Worm (Caenorhabditis elegans) whole organism, L4 larva: ENCODE results near the gene flad-1.

Experiments
- F26F4.8 ChIP-seq: fragments of 200-800 bp; sonication (Bioruptor generic); conservative IDR thresholded peaks from 2 replicates; pipeline ENCODE4 v1.3.6; 2022; ENCODE audit warnings: missing genetic modification characterization, missing compliant biosample characterization
- F49E8.2 ChIP-seq: sonication (generic microtip); optimal IDR thresholded peaks from 2 replicates; lab custom pipeline; 2016; ENCODE audit warnings: missing compliant biosample characterization, mild to moderate bottlenecking, missing genetic modification characterization, borderline replicate concordance
- T26A8.4 ChIP-seq: fragments of 200-800 bp; sonication (Bioruptor generic); IDR thresholded peaks from 2 replicates; pipeline ENCODE4 v1.3.6; 2022; ENCODE audit warnings: missing genetic modification characterization, missing compliant biosample characterization
- aly-2 ChIP-seq: sonication (generic microtip); optimal IDR thresholded peaks from 2 replicates; lab custom pipeline; 2018; ENCODE audit warnings: missing biosample characterization, missing genetic modification characterization
- ceh-82 ChIP-seq: sonication (generic microtip); optimal IDR thresholded peaks from 2 replicates; lab custom pipeline; 2017; ENCODE audit warnings: missing biosample characterization, missing genetic modification characterization
- lin-13 ChIP-seq: fragments of 150-350 bp; optimal IDR thresholded peaks from 2 replicates; lab custom pipeline; 2014; ENCODE audit warnings: missing biosample characterization, missing genetic modification reagents, missing genetic modification characterization
- mdl-1 ChIP-seq, 2 experiments: fragments of 150-350 bp in 1 of 2; sonication (generic microtip) in 1 of 2; optimal IDR thresholded peaks; 2 replicates each; lab custom pipeline; 2014 to 2017; ENCODE audit warnings: missing biosample characterization in 2 of 2, missing genetic modification characterization in 2 of 2
- mep-1 ChIP-seq: fragments of 150-350 bp; sonication (generic microtip); optimal IDR thresholded peaks from 3 replicates; lab custom pipeline; 2014; ENCODE audit warnings: missing biosample characterization, missing genetic modification characterization
- nhr-237 ChIP-seq: sonication (generic microtip); optimal IDR thresholded peaks from 2 replicates; lab custom pipeline; 2017; ENCODE audit warnings: missing biosample characterization, missing genetic modification characterization
- nhr-28 ChIP-seq: fragments of 150-350 bp; optimal IDR thresholded peaks from 2 replicates; lab custom pipeline; 2014; ENCODE audit warnings: missing biosample characterization, missing genetic modification characterization
- pha-4 ChIP-seq, 2 experiments: fragments of 150-350 bp in 1 of 2; fragments of 200-800 bp in 1 of 2; sonication (Bioruptor generic) in 1 of 2; IDR thresholded peaks in 1 of 2; optimal IDR thresholded peaks in 1 of 2; 2 replicates each; pipeline versions ENCODE4 v1.3.6 to Lab custom; 2014 to 2022; ENCODE audit warnings: missing genetic modification characterization in 2 of 2, missing genetic modification reagents in 2 of 2, missing biosample characterization in 1 of 2, missing compliant biosample characterization in 1 of 2
- ztf-11 ChIP-seq: fragments of 150-350 bp; optimal IDR thresholded peaks from 2 replicates; lab custom pipeline; 2014; ENCODE audit warnings: missing biosample characterization, missing genetic modification characterization

DNA sequence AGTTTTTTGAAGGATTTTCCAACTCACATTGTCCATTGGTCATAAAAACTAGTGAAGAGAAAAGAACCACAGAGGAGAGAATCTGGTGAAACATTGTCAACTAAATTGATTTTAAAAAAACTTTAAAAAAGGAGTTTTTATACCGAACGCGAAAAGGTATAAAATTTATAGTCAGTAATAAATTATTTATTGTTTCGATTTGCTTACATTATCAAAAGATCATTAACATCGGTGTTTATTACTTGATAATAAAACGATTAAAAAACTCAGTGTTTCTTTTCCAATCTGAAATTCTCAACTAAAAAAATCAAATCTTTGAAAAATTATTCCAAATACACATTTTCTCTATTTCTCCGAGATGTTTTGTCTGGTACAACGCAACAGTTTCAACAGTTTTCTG lies 27.8 kb upstream of the flad-1 start, which contains the start of gene F26C11.4:
- TF ChIP-seq mdl-1 (tag; optimal IDR thresholded peaks at IDR 0.05; lab: Kevin White, UChicago): no peak
- no peak for TF ChIP-seq lin-13 (GFP tag; lab: Kevin White, UChicago)
- no peak for TF ChIP-seq T26A8.4 (GFP tag; lab: Robert Waterston, UW)
- no peak for TF ChIP-seq ceh-82 (tag; lab: Kevin White, UChicago)
- no peak for TF ChIP-seq nhr-237 (tag; lab: Kevin White, UChicago)
- no peak for TF ChIP-seq F26F4.8
- TF ChIP-seq ztf-11: no peak
- no peak for TF ChIP-seq F49E8.2
- TF ChIP-seq nhr-28 (tag; lab: Kevin White, UChicago): no peak
- no peak for TF ChIP-seq aly-2 (tag; lab: Kevin White, UChicago)
- no peak for TF ChIP-seq pha-4 (GFP tag; IDR thresholded peaks at IDR 0.05; lab: Robert Waterston, UW)
- TF ChIP-seq pha-4 (tag; optimal IDR thresholded peaks at IDR 0.05; lab: Kevin White, UChicago): no peak
- TF ChIP-seq mep-1 (tag; lab: Kevin White, UChicago): no peak
